Fruit fly (Drosophila melanogaster) whole organism, embryonic: Measurements from ENCODE around the gene CG43638.

Experiments
- B-H1 ChIP-seq: fragments of 200-800 bp; sonication (Bioruptor generic); IDR thresholded peaks from 3 replicates; pipeline ENCODE4 v1.3.6; 2022; ENCODE audit warnings: missing biosample characterization, missing genetic modification characterization
- CG1233 ChIP-seq: fragments of 200-800 bp; sonication (Bioruptor generic); optimal IDR thresholded peaks from 4 replicates; lab custom pipeline; 2018; ENCODE audit warnings: missing biosample characterization, mild to moderate bottlenecking, missing genetic modification characterization
- CG13775 ChIP-seq: fragments of 200-800 bp; sonication (Bioruptor generic); optimal IDR thresholded peaks from 3 replicates; lab custom pipeline; 2017; ENCODE audit warnings: missing biosample characterization, mild to moderate bottlenecking, missing genetic modification characterization
- CG15269 ChIP-seq: fragments of 200-800 bp; sonication (Bioruptor generic); optimal IDR thresholded peaks from 2 replicates; lab custom pipeline; 2018; ENCODE audit warnings: missing biosample characterization, mild to moderate bottlenecking, missing genetic modification characterization, moderate library complexity
- CG16779 ChIP-seq: fragments of 200-800 bp; sonication (Bioruptor generic); IDR thresholded peaks from 2 replicates; pipeline ENCODE4 v1.3.6; 2022; ENCODE audit warnings: missing biosample characterization, missing genetic modification characterization
- CG16863 ChIP-seq: fragments of 200-800 bp; sonication (Bioruptor generic); optimal IDR thresholded peaks from 3 replicates; lab custom pipeline; 2016; ENCODE audit warnings: missing biosample characterization, missing genetic modification characterization
- CG17568 ChIP-seq: fragments of 200-800 bp; sonication (Bioruptor generic); optimal IDR thresholded peaks from 2 replicates; lab custom pipeline; 2018; ENCODE audit warnings: missing biosample characterization, mild to moderate bottlenecking, missing genetic modification characterization, moderate library complexity
- CG1792 ChIP-seq: fragments of 200-800 bp; sonication (Bioruptor generic); optimal IDR thresholded peaks from 2 replicates; lab custom pipeline; 2016; ENCODE audit warnings: missing biosample characterization, missing genetic modification characterization
- CG2129 ChIP-seq: fragments of 200-800 bp; sonication (Bioruptor generic); IDR thresholded peaks from 2 replicates; pipeline ENCODE4 v1.3.6; 2022; ENCODE audit warnings: missing biosample characterization, missing genetic modification characterization; ENCODE audit not compliant: partially characterized antibody
- CG3281 ChIP-seq: fragments of 200-800 bp; sonication (Bioruptor generic); optimal IDR thresholded peaks from 3 replicates; lab custom pipeline; 2017; ENCODE audit warnings: missing biosample characterization, mild to moderate bottlenecking, missing genetic modification characterization
- CG4360 ChIP-seq: fragments of 200-800 bp; sonication (Bioruptor generic); IDR thresholded peaks from 2 replicates; pipeline ENCODE4 v1.3.6; 2022; ENCODE audit warnings: missing biosample characterization, missing genetic modification characterization
- CG6654 ChIP-seq: fragments of 200-800 bp; sonication (Bioruptor generic); optimal IDR thresholded peaks from 2 replicates; lab custom pipeline; 2017; ENCODE audit warnings: missing biosample characterization, mild to moderate bottlenecking, missing genetic modification characterization
- CG7357 ChIP-seq: fragments of 200-800 bp; sonication (Bioruptor generic); IDR thresholded peaks from 3 replicates; pipeline ENCODE4 v1.3.6; 2022; ENCODE audit warnings: missing biosample characterization, missing genetic modification characterization
- CG7372 ChIP-seq: fragments of 200-800 bp; sonication (Bioruptor generic); IDR thresholded peaks from 2 replicates; pipeline ENCODE4 v1.3.6; 2022; ENCODE audit warnings: missing biosample characterization, missing genetic modification characterization
- CG7556 ChIP-seq: fragments of 200-800 bp; sonication (Bioruptor generic); optimal IDR thresholded peaks from 2 replicates; lab custom pipeline; 2017; ENCODE audit warnings: missing biosample characterization, mild to moderate bottlenecking, missing genetic modification characterization
- CG8359 ChIP-seq: fragments of 200-800 bp; sonication (Bioruptor generic); optimal IDR thresholded peaks from 2 replicates; lab custom pipeline; 2017; ENCODE audit warnings: missing biosample characterization, mild to moderate bottlenecking, missing genetic modification characterization, borderline replicate concordance
- CG8924 ChIP-seq: fragments of 200-800 bp; optimal IDR thresholded peaks from 3 replicates; lab custom pipeline; 2019; ENCODE audit warnings: missing biosample characterization, mild to moderate bottlenecking, missing genetic modification characterization, moderate library complexity
- Dip2 ChIP-seq: fragments of 200-800 bp; sonication (Bioruptor generic); IDR thresholded peaks from 2 replicates; pipeline ENCODE4 v1.3.6; 2022; ENCODE audit warnings: missing biosample characterization, missing genetic modification characterization
- E2f2 ChIP-seq: fragments of 200-800 bp; sonication (Bioruptor generic); IDR thresholded peaks from 2 replicates; pipeline ENCODE4 v1.3.6; 2022; ENCODE audit warnings: missing biosample characterization, missing genetic modification characterization
- Fer1 ChIP-seq: fragments of 200-800 bp; sonication (Bioruptor generic); optimal IDR thresholded peaks from 2 replicates; lab custom pipeline; 2017; ENCODE audit warnings: missing biosample characterization, mild to moderate bottlenecking, missing genetic modification characterization
- Fer3 ChIP-seq: fragments of 200-800 bp; sonication (Bioruptor generic); optimal IDR thresholded peaks from 2 replicates; lab custom pipeline; 2018; ENCODE audit warnings: missing biosample characterization, mild to moderate bottlenecking, missing genetic modification characterization, moderate library complexity
- Hey ChIP-seq: fragments of 200-800 bp; sonication (Bioruptor generic); optimal IDR thresholded peaks from 3 replicates; lab custom pipeline; 2018; ENCODE audit warnings: missing biosample characterization, mild to moderate bottlenecking, missing genetic modification characterization
- Hr78 ChIP-seq, 2 experiments: fragments of 200-800 bp in 1 of 2; fragments of >200 bp in 1 of 2; sonication (Bioruptor generic) in 1 of 2; optimal IDR thresholded peaks; 2 replicates each; lab custom pipeline; 2017 to 2019; ENCODE audit warnings: missing biosample characterization in 2 of 2, missing genetic modification characterization in 2 of 2, mild to moderate bottlenecking in 1 of 2, moderate library complexity in 1 of 2
- Mad ChIP-seq: fragments of 200-800 bp; sonication (Bioruptor generic); optimal IDR thresholded peaks from 2 replicates; lab custom pipeline; 2016; ENCODE audit warnings: missing biosample characterization, missing genetic modification characterization
- Neu2 ChIP-seq: fragments of 200-800 bp; sonication (Bioruptor generic); optimal IDR thresholded peaks from 3 replicates; lab custom pipeline; 2016; ENCODE audit warnings: missing biosample characterization, missing genetic modification characterization, borderline replicate concordance
- Sox102F ChIP-seq: fragments of 200-800 bp; sonication (Bioruptor generic); optimal IDR thresholded peaks from 2 replicates; lab custom pipeline; 2018; ENCODE audit warnings: missing biosample characterization, mild to moderate bottlenecking, missing genetic modification characterization, moderate library complexity
- Stat92E ChIP-seq, 3 experiments: fragments of >200 bp in 2 of 3; fragments of 200-800 bp in 1 of 3; sonication (Bioruptor generic) in 1 of 3; optimal IDR thresholded peaks; 2 replicates each; lab custom pipeline; 2017 to 2019; ENCODE audit warnings: missing biosample characterization in 3 of 3, missing genetic modification characterization in 3 of 3, mild to moderate bottlenecking in 1 of 3, moderate library complexity in 1 of 3
- Trl ChIP-seq, 3 experiments: fragments of >200 bp in 2 of 3; fragments of 200-800 bp in 1 of 3; sonication (Bioruptor generic) in 1 of 3; optimal IDR thresholded peaks; 2 replicates in 1 of 3; 3 replicates in 2 of 3; lab custom pipeline; 2016 to 2017; ENCODE audit warnings: missing biosample characterization in 1 of 3, missing genetic modification characterization in 1 of 3
- ap ChIP-seq: fragments of 200-800 bp; sonication (Bioruptor generic); IDR thresholded peaks from 2 replicates; pipeline ENCODE4 v1.3.6; 2022; ENCODE audit warnings: missing biosample characterization, missing genetic modification characterization
- ara ChIP-seq: fragments of 200-800 bp; sonication (Bioruptor generic); IDR thresholded peaks from 2 replicates; pipeline ENCODE4 v1.3.6; 2022; ENCODE audit warnings: missing biosample characterization, missing genetic modification characterization
- cato ChIP-seq: fragments of 200-800 bp; sonication (Bioruptor generic); optimal IDR thresholded peaks from 2 replicates; lab custom pipeline; 2016; ENCODE audit warnings: missing biosample characterization, missing genetic modification characterization, borderline replicate concordance
- da ChIP-seq: fragments of 200-800 bp; sonication (Bioruptor generic); optimal IDR thresholded peaks from 2 replicates; lab custom pipeline; 2016; ENCODE audit warnings: missing biosample characterization, missing genetic modification characterization
- fd3F ChIP-seq: fragments of 200-800 bp; sonication (Bioruptor generic); optimal IDR thresholded peaks from 2 replicates; lab custom pipeline; 2018; ENCODE audit warnings: missing biosample characterization, mild to moderate bottlenecking, missing genetic modification characterization, moderate library complexity
- hbn ChIP-seq: fragments of 200-800 bp; sonication (Bioruptor generic); IDR thresholded peaks from 2 replicates; pipeline ENCODE4 v1.3.6; 2022; ENCODE audit warnings: missing biosample characterization, missing genetic modification characterization; ENCODE audit not compliant: partially characterized antibody
- jumu ChIP-seq: fragments of 200-800 bp; sonication (Bioruptor generic); optimal IDR thresholded peaks from 3 replicates; lab custom pipeline; 2016; ENCODE audit warnings: missing biosample characterization, missing genetic modification characterization
- nerfin-1 ChIP-seq: fragments of 200-800 bp; sonication (Bioruptor generic); optimal IDR thresholded peaks from 3 replicates; lab custom pipeline; 2019; ENCODE audit warnings: missing biosample characterization, mild to moderate bottlenecking, missing genetic modification characterization, moderate library complexity
- nmo ChIP-seq: fragments of 200-800 bp; sonication (Bioruptor generic); optimal IDR thresholded peaks from 2 replicates; lab custom pipeline; 2018; ENCODE audit warnings: missing biosample characterization, mild to moderate bottlenecking, missing genetic modification characterization, moderate library complexity
- phol ChIP-seq: fragments of 200-800 bp; sonication (Bioruptor generic); optimal IDR thresholded peaks from 3 replicates; lab custom pipeline; 2018; ENCODE audit warnings: missing biosample characterization, mild to moderate bottlenecking, missing genetic modification characterization, moderate library complexity
- psq ChIP-seq: fragments of 200-800 bp; sonication (Bioruptor generic); optimal IDR thresholded peaks from 2 replicates; lab custom pipeline; 2017; ENCODE audit warnings: missing biosample characterization, missing genetic modification characterization
- pum ChIP-seq: fragments of 200-800 bp; sonication (Bioruptor generic); optimal IDR thresholded peaks from 2 replicates; lab custom pipeline; 2016; ENCODE audit warnings: missing biosample characterization, missing genetic modification characterization
- ro ChIP-seq: fragments of 200-800 bp; sonication (Bioruptor generic); IDR thresholded peaks from 2 replicates; pipeline ENCODE4 v1.3.6; 2022; ENCODE audit warnings: missing biosample characterization, missing genetic modification characterization
- sens ChIP-seq: fragments of 200-800 bp; sonication (Bioruptor generic); peaks from one replicate; lab custom pipeline; 2016; ENCODE audit warnings: missing biosample characterization, missing genetic modification characterization
- sens-2 ChIP-seq: fragments of 200-800 bp; sonication (Bioruptor generic); IDR thresholded peaks from 2 replicates; pipeline ENCODE4 v1.3.6; 2022; ENCODE audit warnings: missing biosample characterization, missing genetic modification characterization
- seq ChIP-seq: fragments of 200-800 bp; sonication (Bioruptor generic); IDR thresholded peaks from 2 replicates; pipeline ENCODE4 v1.3.6; 2022; ENCODE audit warnings: missing biosample characterization, missing genetic modification characterization
- slp2 ChIP-seq: fragments of 200-800 bp; sonication (Bioruptor generic); optimal IDR thresholded peaks from 2 replicates; lab custom pipeline; 2016; ENCODE audit warnings: missing biosample characterization, missing genetic modification characterization
- sna ChIP-seq: fragments of 200-800 bp; sonication (Bioruptor generic); IDR thresholded peaks from 2 replicates; pipeline ENCODE4 v1.3.6; 2022; ENCODE audit warnings: missing biosample characterization, missing genetic modification characterization; ENCODE audit not compliant: partially characterized antibody
- tgo ChIP-seq: fragments of 200-800 bp; sonication (Bioruptor generic); IDR thresholded peaks from 3 replicates; pipeline ENCODE4 v1.3.6; 2022; ENCODE audit warnings: missing biosample characterization, missing genetic modification characterization
- tio ChIP-seq: fragments of 200-800 bp; sonication (Bioruptor generic); optimal IDR thresholded peaks from 2 replicates; lab custom pipeline; 2017; ENCODE audit warnings: missing biosample characterization, missing genetic modification characterization, inconsistent platforms
- unpg ChIP-seq: fragments of 200-800 bp; sonication (Bioruptor generic); optimal IDR thresholded peaks from 3 replicates; lab custom pipeline; 2018; ENCODE audit warnings: missing biosample characterization, mild to moderate bottlenecking, missing genetic modification characterization, moderate library complexity

CG43638 gene

dm6 chr3L:12077348-12077747 is 33.0 kb downstream of the CG43638 start (continued):
- TF ChIP-seq tgo (GFP tag; lab: Robert Waterston, UW) = peak; percentile 63
- no peak for TF ChIP-seq Hr78 (GFP tag; optimal IDR thresholded peaks at IDR 0.05; lab: Kevin White, UChicago)
- TF ChIP-seq CG13775 (GFP tag; lab: Kevin White, UChicago) = peak; percentile 69
- TF ChIP-seq CG3281 (GFP tag; lab: Kevin White, UChicago) = peak; percentile 10
- TF ChIP-seq CG6654 (GFP tag; lab: Kevin White, UChicago) = peak; percentile 16
- peak; percentile 33 for TF ChIP-seq CG1233
- TF ChIP-seq CG7556 = peak; percentile 58
- TF ChIP-seq nmo (GFP tag; lab: Kevin White, UChicago) = peak; percentile 78
- TF ChIP-seq CG2129 (GFP tag; lab: Robert Waterston, UW) = no peak
- TF ChIP-seq CG8359 (GFP tag; lab: Kevin White, UChicago) = peak; percentile 37
- TF ChIP-seq CG15269 (tag; lab: Kevin White, UChicago) = peak; percentile 43
- TF ChIP-seq ap = peak; percentile 36; the same call in 1 of the 2 replicates
- peak; percentile 17 for TF ChIP-seq CG17568
- TF ChIP-seq fd3F (GFP tag; lab: Kevin White, UChicago) = peak; percentile 10
- TF ChIP-seq nerfin-1 (tag; lab: Kevin White, UChicago) = peak; percentile 42
- TF ChIP-seq CG16863 (GFP tag; lab: Kevin White, UChicago) = peak; percentile 39
- TF ChIP-seq pum (GFP tag; lab: Kevin White, UChicago) = peak; percentile 49
- peak; percentile 78 for TF ChIP-seq ara (GFP tag; lab: Robert Waterston, UW)
- peak; percentile 52 for TF ChIP-seq unpg (GFP tag; lab: Kevin White, UChicago)
- TF ChIP-seq ro (GFP tag; lab: Robert Waterston, UW) = peak; percentile 11; the same call in 1 of the 2 replicates
- peak; percentile 72 for TF ChIP-seq Sox102F (GFP tag; lab: Kevin White, UChicago)
- TF ChIP-seq CG7357 (GFP tag; lab: Robert Waterston, UW) = 0 out of 3 replicates have a peak, but pooled peaks have one; percentile 29
- TF ChIP-seq Dip2 (GFP tag; lab: Robert Waterston, UW) = no peak
- no peak for TF ChIP-seq Stat92E (GFP tag; optimal IDR thresholded peaks at IDR 0.05; lab: Kevin White, UChicago)
- 0 out of 3 replicates have a peak, but pooled peaks have one; percentile 13 for TF ChIP-seq B-H1 (GFP tag; lab: Robert Waterston, UW)
- no peak for TF ChIP-seq CG16779 (GFP tag; lab: Robert Waterston, UW)
- no peak for TF ChIP-seq sna (GFP tag; lab: Robert Waterston, UW)
- TF ChIP-seq Hey (tag; lab: Kevin White, UChicago) = no peak
- no peak for TF ChIP-seq seq
- TF ChIP-seq Fer1 (GFP tag; lab: Kevin White, UChicago) = no peak
- TF ChIP-seq sens-2 = peak; percentile 53; the same call in 1 of the 2 replicates
- TF ChIP-seq tio = peak; percentile 66
- peak; percentile 60 for TF ChIP-seq slp2 (GFP tag; lab: Kevin White, UChicago)
- TF ChIP-seq CG1792 (GFP tag; lab: Kevin White, UChicago) = no peak
- TF ChIP-seq Neu2 = no peak
- TF ChIP-seq Mad = peak; percentile 51
- no peak for TF ChIP-seq E2f2 (GFP tag; lab: Robert Waterston, UW)
- peak; percentile 56 for TF ChIP-seq CG8924 (tag; lab: Kevin White, UChicago)
- no peak for TF ChIP-seq Trl (optimal IDR thresholded peaks at IDR 0.05; lab: Kevin White, UChicago)
- peak; percentile 45 for TF ChIP-seq Trl (GFP tag; optimal IDR thresholded peaks at IDR 0.05; lab: Kevin White, UChicago)
- TF ChIP-seq cato = peak; percentile 47
- TF ChIP-seq jumu = no peak
- no peak for TF ChIP-seq CG7372 (GFP tag; lab: Robert Waterston, UW)
- peak; percentile 16 for TF ChIP-seq da
- TF ChIP-seq psq (GFP tag; lab: Kevin White, UChicago) = peak; percentile 22
- TF ChIP-seq hbn (GFP tag; lab: Robert Waterston, UW) = no peak
- peak; percentile 94 for TF ChIP-seq sens (GFP tag; lab: Kevin White, UChicago)
- TF ChIP-seq phol (tag; lab: Kevin White, UChicago) = peak; percentile 79
- peak; percentile 43; the same call in 1 of the 2 replicates for TF ChIP-seq CG4360 (GFP tag; lab: Robert Waterston, UW)
- TF ChIP-seq Fer3 = peak; percentile 27
